Worm (Caenorhabditis elegans) whole organism, L3 larva: ENCODE results near the gene F08D12.7.

ENCODE experiments used
- R02D3.7 ChIP-seq: fragments of 150-350 bp; optimal IDR thresholded peaks from 2 replicates; lab custom pipeline; 2014; ENCODE audit warnings: missing biosample characterization, missing genetic modification characterization
- ZK546.5 ChIP-seq: sonication (generic microtip); optimal IDR thresholded peaks from 2 replicates; lab custom pipeline; 2017; ENCODE audit warnings: missing biosample characterization, missing genetic modification characterization
- aly-2 ChIP-seq: fragments of 150-350 bp; optimal IDR thresholded peaks from 2 replicates; lab custom pipeline; 2014; ENCODE audit warnings: missing biosample characterization, missing genetic modification characterization
- ceh-16 ChIP-seq: sonication (generic microtip); optimal IDR thresholded peaks from 2 replicates; lab custom pipeline; 2017; ENCODE audit warnings: missing biosample characterization, missing genetic modification characterization
- ceh-9 ChIP-seq: sonication (generic microtip); optimal IDR thresholded peaks from 2 replicates; lab custom pipeline; 2018; ENCODE audit warnings: missing biosample characterization, missing genetic modification characterization
- daf-12 ChIP-seq: fragments of 150-350 bp; optimal IDR thresholded peaks from 2 replicates; lab custom pipeline; 2014; ENCODE audit warnings: missing biosample characterization, missing genetic modification reagents, missing genetic modification characterization
- egl-27 ChIP-seq: sonication (generic microtip); optimal IDR thresholded peaks from 4 replicates; lab custom pipeline; 2017; ENCODE audit warnings: missing biosample characterization, missing genetic modification reagents, missing genetic modification characterization
- egl-5 ChIP-seq: fragments of 150-350 bp; optimal IDR thresholded peaks from 2 replicates; lab custom pipeline; 2017; ENCODE audit warnings: missing biosample characterization, missing genetic modification reagents, missing genetic modification characterization, inconsistent platforms
- elt-1 ChIP-seq: fragments of 150-350 bp; optimal IDR thresholded peaks from 2 replicates; lab custom pipeline; 2014; ENCODE audit warnings: missing biosample characterization, missing genetic modification characterization
- elt-2 ChIP-seq: sonication (generic microtip); optimal IDR thresholded peaks from 2 replicates; lab custom pipeline; 2016; ENCODE audit warnings: missing genetic modification reagents, mild to moderate bottlenecking, missing genetic modification characterization, missing compliant biosample characterization
- elt-3 ChIP-seq, 3 experiments: fragments of 150-350 bp in 1 of 3; sonication (generic microtip) in 2 of 3; optimal IDR thresholded peaks; 2 replicates in 2 of 3; 4 replicates in 1 of 3; lab custom pipeline; 2014 to 2017; ENCODE audit warnings: missing biosample characterization in 3 of 3, missing genetic modification characterization in 3 of 3
- eor-1 ChIP-seq, 2 experiments: fragments of 150-350 bp; optimal IDR thresholded peaks; 2 replicates each; lab custom pipeline; 2014 to 2018; ENCODE audit warnings: missing biosample characterization in 2 of 2, missing genetic modification characterization in 2 of 2
- fkh-2 ChIP-seq: fragments of 150-350 bp; optimal IDR thresholded peaks from 2 replicates; lab custom pipeline; 2014; ENCODE audit warnings: missing biosample characterization, missing genetic modification reagents, missing genetic modification characterization
- hmg-11 ChIP-seq: sonication (generic microtip); optimal IDR thresholded peaks from 2 replicates; lab custom pipeline; 2016; ENCODE audit warnings: missing genetic modification characterization, missing compliant biosample characterization
- jun-1 ChIP-seq: fragments of 150-350 bp; optimal IDR thresholded peaks from 2 replicates; lab custom pipeline; 2014; ENCODE audit warnings: missing biosample characterization, missing genetic modification reagents, missing genetic modification characterization
- lin-15B ChIP-seq: fragments of 150-350 bp; optimal IDR thresholded peaks from 2 replicates; lab custom pipeline; 2014; ENCODE audit warnings: missing biosample characterization, missing genetic modification characterization
- lin-39 ChIP-seq: fragments of 150-350 bp; optimal IDR thresholded peaks from 2 replicates; lab custom pipeline; 2018; ENCODE audit warnings: missing biosample characterization, missing genetic modification reagents, missing genetic modification characterization
- mdl-1 ChIP-seq: fragments of 150-350 bp; optimal IDR thresholded peaks from 2 replicates; lab custom pipeline; 2014; ENCODE audit warnings: missing biosample characterization, missing genetic modification characterization
- mml-1 ChIP-seq: fragments of 150-350 bp; sonication (generic microtip); optimal IDR thresholded peaks from 3 replicates; lab custom pipeline; 2014; ENCODE audit warnings: missing biosample characterization, missing genetic modification characterization
- nfya-1 ChIP-seq: sonication (generic microtip); optimal IDR thresholded peaks from 2 replicates; lab custom pipeline; 2017; ENCODE audit warnings: missing genetic modification characterization, mild to moderate bottlenecking, missing compliant biosample characterization, antibody characterized with exemption, moderate library complexity; ENCODE audit not compliant: insufficient read depth
- nhr-11 ChIP-seq: fragments of 150-350 bp; optimal IDR thresholded peaks from 2 replicates; lab custom pipeline; 2014; ENCODE audit warnings: missing biosample characterization, missing genetic modification characterization
- nhr-237 ChIP-seq: fragments of 150-350 bp; optimal IDR thresholded peaks from 2 replicates; lab custom pipeline; 2014; ENCODE audit warnings: missing biosample characterization, missing genetic modification characterization
- nhr-28 ChIP-seq: fragments of 150-350 bp; optimal IDR thresholded peaks from 2 replicates; lab custom pipeline; 2014; ENCODE audit warnings: missing biosample characterization, missing genetic modification characterization
- nhr-67 ChIP-seq: fragments of 150-350 bp; optimal IDR thresholded peaks from 2 replicates; lab custom pipeline; 2014; ENCODE audit warnings: missing biosample characterization, missing genetic modification characterization
- nhr-76 ChIP-seq: fragments of 150-350 bp; sonication (generic microtip); optimal IDR thresholded peaks from 5 replicates; lab custom pipeline; 2014; ENCODE audit warnings: missing biosample characterization, missing genetic modification characterization
- nhr-77 ChIP-seq: fragments of 150-350 bp; optimal IDR thresholded peaks from 2 replicates; lab custom pipeline; 2014; ENCODE audit warnings: missing biosample characterization, missing genetic modification characterization
- pha-4 ChIP-seq: fragments of 150-350 bp; optimal IDR thresholded peaks from 2 replicates; lab custom pipeline; 2014; ENCODE audit warnings: missing biosample characterization, missing genetic modification reagents, missing genetic modification characterization
- pqm-1 ChIP-seq: fragments of 150-350 bp; optimal IDR thresholded peaks from 2 replicates; lab custom pipeline; 2017; ENCODE audit warnings: missing biosample characterization, missing genetic modification characterization, inconsistent platforms
- skn-1 ChIP-seq: fragments of 150-350 bp; optimal IDR thresholded peaks from 2 replicates; lab custom pipeline; 2014; ENCODE audit warnings: missing biosample characterization, missing genetic modification characterization
- snpc-4 ChIP-seq: fragments of 150-350 bp; optimal IDR thresholded peaks from 2 replicates; lab custom pipeline; 2014; ENCODE audit warnings: missing biosample characterization, missing genetic modification characterization
- tbx-2 ChIP-seq: sonication (generic microtip); optimal IDR thresholded peaks from 2 replicates; lab custom pipeline; 2016; ENCODE audit warnings: mild to moderate bottlenecking, missing genetic modification characterization, missing compliant biosample characterization
- unc-39 ChIP-seq: sonication (generic microtip); optimal IDR thresholded peaks from 4 replicates; lab custom pipeline; 2017; ENCODE audit warnings: missing biosample characterization, missing genetic modification characterization
- unc-62 ChIP-seq: fragments of 150-350 bp; sonication (generic microtip); optimal IDR thresholded peaks from 4 replicates; lab custom pipeline; 2014; ENCODE audit warnings: missing biosample characterization, missing genetic modification reagents, missing genetic modification characterization
- ztf-11 ChIP-seq: fragments of 150-350 bp; optimal IDR thresholded peaks from 2 replicates; lab custom pipeline; 2014; ENCODE audit warnings: missing biosample characterization, missing genetic modification characterization
- ztf-4 ChIP-seq: fragments of 150-350 bp; optimal IDR thresholded peaks from 2 replicates; lab custom pipeline; 2014; ENCODE audit warnings: missing biosample characterization, missing genetic modification characterization

The F08D12.7 gene

DNA sequence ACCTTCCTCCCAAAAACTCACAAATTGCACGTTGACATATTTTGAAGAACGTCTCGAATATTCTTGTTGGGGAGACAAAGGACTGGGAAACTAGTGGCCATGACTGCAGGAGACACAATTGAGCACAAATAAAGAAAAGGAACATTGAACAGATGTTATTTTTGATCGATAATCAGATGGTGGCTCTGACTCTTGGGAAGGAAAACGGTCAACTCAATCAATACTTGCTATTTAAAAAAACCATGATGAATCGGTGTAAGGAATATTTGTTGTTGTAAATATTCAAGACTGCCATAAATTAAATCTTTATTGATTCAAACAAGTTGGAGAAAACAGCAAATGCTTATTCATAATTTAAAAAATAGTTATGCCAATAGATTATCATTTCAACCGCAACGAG, 1.9 kb upstream of the F08D12.7 start, which contains the start of gene fbxb-105:
Gene fbxb-105 (minus strand): TSS at position 101 of the 400 bp plus-strand sequence.
- TF ChIP-seq jun-1 (no peak), R02D3.7 (tag; lab: Kevin White, UChicago) (no peak), elt-3 (tag; optimal IDR thresholded peaks at IDR 0.05; lab: Kevin White, UChicago) (no peak), egl-5 (tag; lab: Kevin White, UChicago) (no peak)

DNA sequence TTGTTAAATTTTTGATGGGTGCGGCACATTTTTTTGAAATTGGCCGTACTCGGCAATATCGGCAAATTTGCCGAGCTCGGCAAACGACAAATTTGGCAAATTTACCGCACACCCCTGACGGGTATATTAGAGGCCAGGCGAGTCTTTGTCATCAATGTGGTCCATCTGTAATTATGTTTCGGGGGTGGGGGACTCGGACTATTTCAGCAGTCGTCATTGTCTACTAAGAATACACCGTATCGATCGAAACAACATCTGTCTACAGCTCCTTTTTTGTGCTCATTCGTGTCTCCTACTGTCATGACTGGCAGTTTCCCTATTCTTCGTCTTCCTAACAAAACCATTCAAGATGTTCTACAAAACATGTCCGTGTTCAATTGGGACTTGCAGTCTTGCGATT, 2.6 kb downstream of the F08D12.7 start, which contains the start of gene F08D12.15:
Gene F08D12.15 (plus strand): TSS at position 301 of the 400 bp plus-strand sequence.
- no peak for TF ChIP-seq eor-1 (tag; optimal IDR thresholded peaks at IDR 0.05; lab: Kevin White, UChicago)
- TF ChIP-seq skn-1 (tag; lab: Kevin White, UChicago) = no peak
- no peak for TF ChIP-seq daf-12
- no peak for TF ChIP-seq elt-2 (tag; lab: Kevin White, UChicago)
- TF ChIP-seq unc-62 = no peak
- no peak for TF ChIP-seq nhr-28 (tag; lab: Kevin White, UChicago)
- TF ChIP-seq nhr-77 (tag; lab: Kevin White, UChicago) = no peak
- TF ChIP-seq nhr-11 (tag; lab: Kevin White, UChicago) = no peak
- TF ChIP-seq nhr-67 (tag; lab: Kevin White, UChicago) = no peak
- no peak for TF ChIP-seq pha-4
- no peak for TF ChIP-seq lin-15B (tag; lab: Kevin White, UChicago)
- TF ChIP-seq, all 47 proteins: peak for 0

DNA sequence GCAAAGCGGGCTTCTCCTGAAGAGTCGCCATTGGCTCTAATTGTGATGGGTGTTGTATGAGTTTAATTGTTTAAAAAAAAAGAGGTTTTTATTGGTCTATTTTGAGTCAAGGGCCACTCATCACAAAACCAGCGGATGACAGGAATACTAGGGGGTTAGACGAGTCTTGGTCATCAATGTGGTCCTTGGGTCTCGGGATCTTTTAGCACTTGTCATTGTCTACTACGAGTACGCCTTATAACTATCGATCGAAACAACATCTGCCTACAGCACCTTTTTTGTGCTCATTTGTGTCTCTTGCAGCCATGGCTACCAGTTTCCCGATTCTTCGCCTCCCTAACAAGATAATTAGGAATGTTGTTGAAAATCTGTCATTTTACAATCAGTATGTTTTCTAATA, 4.3 kb downstream of the F08D12.7 start, which contains the start of gene fbxb-108:
Gene fbxb-108 (plus strand): TSS at position 301 of the 400 bp plus-strand sequence.
- no peak for TF ChIP-seq fkh-2 (tag; lab: Kevin White, UChicago)
- no peak for TF ChIP-seq ceh-9 (tag; lab: Kevin White, UChicago)
- TF ChIP-seq snpc-4 (tag; lab: Kevin White, UChicago) = no peak
- no peak for TF ChIP-seq ztf-11
- TF ChIP-seq elt-1 (tag; lab: Kevin White, UChicago) = no peak
- no peak for TF ChIP-seq ztf-4 (tag; lab: Kevin White, UChicago)
- no peak for TF ChIP-seq aly-2 (tag; lab: Kevin White, UChicago)
- no peak for TF ChIP-seq hmg-11 (tag; lab: Kevin White, UChicago)
- no peak for TF ChIP-seq egl-27 (tag; lab: Kevin White, UChicago)
- TF ChIP-seq lin-15B (tag; lab: Kevin White, UChicago) = no peak
- no peak for TF ChIP-seq eor-1 (tag; optimal IDR thresholded peaks at IDR 0.05; lab: Kevin White, UChicago)
- no peak for TF ChIP-seq mdl-1 (tag; lab: Kevin White, UChicago)
- no peak for TF ChIP-seq nhr-67 (tag; lab: Kevin White, UChicago)
- no peak for TF ChIP-seq ceh-16 (tag; lab: Kevin White, UChicago)
- no peak for TF ChIP-seq tbx-2

DNA sequence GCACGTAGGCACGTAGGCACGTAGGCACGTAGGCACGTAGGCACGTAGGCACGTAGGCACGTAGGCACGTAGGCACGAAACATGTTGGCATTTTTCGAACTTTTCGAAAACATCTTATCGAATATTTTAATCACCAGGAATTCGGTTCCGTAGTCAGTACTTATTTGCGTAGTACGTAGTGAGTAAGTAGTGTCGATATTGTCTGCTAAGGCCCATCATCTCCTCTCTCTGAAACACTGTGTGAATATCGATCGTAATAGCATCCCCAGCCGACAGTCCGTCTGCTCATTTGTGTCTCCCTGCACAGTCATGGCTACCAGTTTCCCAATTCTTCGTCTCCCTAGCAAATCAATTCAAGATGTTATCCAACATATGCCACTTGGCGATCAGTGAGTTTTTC, 6.8 kb downstream of the F08D12.7 start, which contains the start of gene fbxb-106:
Gene fbxb-106 (plus strand): TSS at position 301 of the 400 bp plus-strand sequence.
- TF ChIP-seq lin-39 (tag; lab: Kevin White, UChicago) (no peak), eor-1 (tag; optimal IDR thresholded peaks at IDR 0.05; lab: Kevin White, UChicago) (no peak), jun-1 (no peak), ceh-16 (tag; lab: Kevin White, UChicago) (no peak), nhr-67 (tag; lab: Kevin White, UChicago) (no peak), nhr-237 (tag; lab: Kevin White, UChicago) (no peak), lin-15B (tag; lab: Kevin White, UChicago) (no peak)

DNA sequence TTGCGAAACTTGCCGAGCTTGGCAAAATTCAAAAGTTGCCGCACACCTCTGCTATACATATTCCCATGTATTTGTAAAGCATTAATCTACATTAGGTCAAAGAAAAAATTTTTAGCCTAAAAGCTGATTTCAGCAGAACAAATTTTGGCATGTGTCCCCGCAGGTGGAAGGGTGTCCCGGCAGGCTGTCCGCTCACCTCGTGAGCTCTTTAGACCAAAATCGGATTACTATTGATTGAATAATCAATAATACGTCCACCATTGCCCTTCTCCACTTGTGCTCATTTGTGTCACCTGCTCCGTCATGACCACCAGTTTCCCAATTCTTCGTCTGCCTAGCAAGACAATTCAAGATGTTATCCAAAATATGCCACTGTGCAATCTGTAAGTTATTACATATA, 10.4 kb downstream of the F08D12.7 start, which contains the start of gene fbxb-107:
Gene fbxb-107 (plus strand): TSS at position 297 of the 400 bp plus-strand sequence.
- TF ChIP-seq ZK546.5 (tag; lab: Kevin White, UChicago) (no peak), mdl-1 (tag; lab: Kevin White, UChicago) (no peak), snpc-4 (tag; lab: Kevin White, UChicago) (no peak), pqm-1 (tag; lab: Kevin White, UChicago) (no peak), nhr-76 (tag; lab: Kevin White, UChicago) (no peak), ztf-4 (tag; lab: Kevin White, UChicago) (no peak), ztf-11 (no peak), aly-2 (tag; lab: Kevin White, UChicago) (no peak), ceh-9 (tag; lab: Kevin White, UChicago) (no peak), unc-39 (no peak), eor-1 (tag; optimal IDR thresholded peaks at IDR 0.05; lab: Kevin White, UChicago) (no peak), egl-27 (tag; lab: Kevin White, UChicago) (no peak), lin-39 (tag; lab: Kevin White, UChicago) (no peak), mml-1 (tag; lab: Kevin White, UChicago) (no peak), elt-2 (tag; lab: Kevin White, UChicago) (no peak), nhr-28 (tag; lab: Kevin White, UChicago) (no peak), nfya-1 (tag; lab: Kevin White, UChicago) (no peak), ceh-16 (tag; lab: Kevin White, UChicago) (no peak)
